Worm (Caenorhabditis elegans) whole organism, mixed stage, embryonic: ENCODE measurements around the gene F09G8.10.

Experiments
- M03D4.4 ChIP-seq: sonication (generic microtip); optimal IDR thresholded peaks from 2 replicates; lab custom pipeline; 2017; ENCODE audit warnings: mild to moderate bottlenecking, missing genetic modification characterization, missing compliant biosample characterization
- bed-3 ChIP-seq: fragments of 200-800 bp; sonication (Bioruptor generic); optimal IDR thresholded peaks from 3 replicates; lab custom pipeline; 2018; ENCODE audit warnings: mild to moderate bottlenecking, missing genetic modification characterization, moderate library complexity, missing compliant biosample characterization
- blmp-1 ChIP-seq: fragments of 150-350 bp; optimal IDR thresholded peaks from 2 replicates; lab custom pipeline; 2014; ENCODE audit warnings: missing biosample characterization, missing genetic modification characterization
- ceh-39 ChIP-seq: fragments of 150-350 bp; optimal IDR thresholded peaks from 2 replicates; lab custom pipeline; 2014; ENCODE audit warnings: missing biosample characterization, missing genetic modification characterization
- ceh-83 ChIP-seq: fragments of 200-800 bp; sonication (Bioruptor generic); optimal IDR thresholded peaks from 2 replicates; lab custom pipeline; 2018; ENCODE audit warnings: mild to moderate bottlenecking, missing genetic modification characterization, missing compliant biosample characterization
- ces-1 ChIP-seq: fragments of 150-350 bp; optimal IDR thresholded peaks from 2 replicates; lab custom pipeline; 2014; ENCODE audit warnings: missing biosample characterization, missing genetic modification reagents, missing genetic modification characterization
- drap-1 ChIP-seq: fragments of 200-800 bp; sonication (Bioruptor generic); optimal IDR thresholded peaks from 3 replicates; lab custom pipeline; 2018; ENCODE audit warnings: mild to moderate bottlenecking, missing genetic modification characterization, missing compliant biosample characterization
- elt-1 ChIP-seq: sonication (generic microtip); optimal IDR thresholded peaks from 2 replicates; lab custom pipeline; 2017; ENCODE audit warnings: missing genetic modification characterization, mild to moderate bottlenecking, missing compliant biosample characterization, antibody characterized with exemption, moderate library complexity, borderline replicate concordance; ENCODE audit not compliant: insufficient read depth
- elt-3 ChIP-seq: fragments of 150-350 bp; optimal IDR thresholded peaks from 2 replicates; lab custom pipeline; 2014; ENCODE audit warnings: missing biosample characterization, missing genetic modification characterization
- flh-1 ChIP-seq: fragments of 200-800 bp; sonication (Bioruptor generic); optimal IDR thresholded peaks from 2 replicates; lab custom pipeline; 2018; ENCODE audit warnings: mild to moderate bottlenecking, missing genetic modification characterization, moderate library complexity, missing compliant biosample characterization
- ham-2 ChIP-seq: fragments of 200-800 bp; sonication (Bioruptor generic); optimal IDR thresholded peaks from 2 replicates; lab custom pipeline; 2018; ENCODE audit warnings: mild to moderate bottlenecking, missing genetic modification characterization, missing compliant biosample characterization
- hlh-1 ChIP-seq: fragments of 150-350 bp; optimal IDR thresholded peaks from 2 replicates; lab custom pipeline; 2014; ENCODE audit warnings: missing biosample characterization, missing genetic modification reagents, missing genetic modification characterization
- lin-13 ChIP-seq: fragments of 150-350 bp; optimal IDR thresholded peaks from 2 replicates; lab custom pipeline; 2014; ENCODE audit warnings: missing biosample characterization, missing genetic modification characterization
- lsy-2 ChIP-seq: fragments of 150-350 bp; optimal IDR thresholded peaks from 2 replicates; lab custom pipeline; 2014; ENCODE audit warnings: missing biosample characterization, missing genetic modification characterization
- mep-1 ChIP-seq: fragments of 150-350 bp; optimal IDR thresholded peaks from 2 replicates; lab custom pipeline; 2017; ENCODE audit warnings: missing biosample characterization, missing genetic modification reagents, missing genetic modification characterization, inconsistent platforms
- mls-2 ChIP-seq: sonication (generic microtip); optimal IDR thresholded peaks from 2 replicates; lab custom pipeline; 2016; ENCODE audit warnings: mild to moderate bottlenecking, missing genetic modification characterization, moderate library complexity, missing compliant biosample characterization
- nhr-2 ChIP-seq: fragments of 150-350 bp; optimal IDR thresholded peaks from 2 replicates; lab custom pipeline; 2014; ENCODE audit warnings: missing biosample characterization, missing genetic modification characterization
- nhr-237 ChIP-seq: fragments of 150-350 bp; optimal IDR thresholded peaks from 2 replicates; lab custom pipeline; 2014; ENCODE audit warnings: missing biosample characterization, missing genetic modification characterization
- nhr-28 ChIP-seq: fragments of 150-350 bp; optimal IDR thresholded peaks from 2 replicates; lab custom pipeline; 2014; ENCODE audit warnings: missing biosample characterization, missing genetic modification characterization
- nhr-76 ChIP-seq: sonication (generic microtip); optimal IDR thresholded peaks from 2 replicates; lab custom pipeline; 2017; ENCODE audit warnings: missing biosample characterization, missing genetic modification characterization
- pha-4 ChIP-seq: fragments of 150-350 bp; optimal IDR thresholded peaks from 2 replicates; lab custom pipeline; 2018; ENCODE audit warnings: missing biosample characterization, missing genetic modification reagents, missing genetic modification characterization
- sem-2 ChIP-seq: fragments of 200-800 bp; sonication (Bioruptor generic); optimal IDR thresholded peaks from 2 replicates; lab custom pipeline; 2018; ENCODE audit warnings: mild to moderate bottlenecking, missing genetic modification characterization, missing compliant biosample characterization
- snpc-4 ChIP-seq: fragments of 150-350 bp; optimal IDR thresholded peaks from 2 replicates; lab custom pipeline; 2014; ENCODE audit warnings: missing biosample characterization, missing genetic modification characterization
- sptf-1 ChIP-seq: sonication (generic microtip); optimal IDR thresholded peaks from 2 replicates; lab custom pipeline; 2017; ENCODE audit warnings: mild to moderate bottlenecking, missing genetic modification characterization, moderate library complexity, missing compliant biosample characterization
- tbx-8 ChIP-seq: fragments of 200-800 bp; sonication (Bioruptor generic); optimal IDR thresholded peaks from 2 replicates; lab custom pipeline; 2018; ENCODE audit warnings: mild to moderate bottlenecking, missing genetic modification characterization, moderate library complexity, missing compliant biosample characterization
- unc-120 ChIP-seq: sonication (generic microtip); optimal IDR thresholded peaks from 2 replicates; lab custom pipeline; 2017; ENCODE audit warnings: missing genetic modification characterization, missing compliant biosample characterization; ENCODE audit not compliant: poor library complexity, severe bottlenecking
- unc-39 ChIP-seq: fragments of 150-350 bp; optimal IDR thresholded peaks from 2 replicates; lab custom pipeline; 2014; ENCODE audit warnings: missing biosample characterization, missing genetic modification characterization
- unc-62 ChIP-seq: fragments of 150-350 bp; optimal IDR thresholded peaks from 2 replicates; lab custom pipeline; 2014; ENCODE audit warnings: missing biosample characterization, missing genetic modification reagents, missing genetic modification characterization
- zip-8 ChIP-seq: fragments of 150-350 bp; optimal IDR thresholded peaks from 2 replicates; lab custom pipeline; 2014; ENCODE audit warnings: missing biosample characterization, missing genetic modification characterization
- ztf-11 ChIP-seq: fragments of 150-350 bp; optimal IDR thresholded peaks from 2 replicates; lab custom pipeline; 2014; ENCODE audit warnings: missing biosample characterization, missing genetic modification characterization

Gene F09G8.10

DNA sequence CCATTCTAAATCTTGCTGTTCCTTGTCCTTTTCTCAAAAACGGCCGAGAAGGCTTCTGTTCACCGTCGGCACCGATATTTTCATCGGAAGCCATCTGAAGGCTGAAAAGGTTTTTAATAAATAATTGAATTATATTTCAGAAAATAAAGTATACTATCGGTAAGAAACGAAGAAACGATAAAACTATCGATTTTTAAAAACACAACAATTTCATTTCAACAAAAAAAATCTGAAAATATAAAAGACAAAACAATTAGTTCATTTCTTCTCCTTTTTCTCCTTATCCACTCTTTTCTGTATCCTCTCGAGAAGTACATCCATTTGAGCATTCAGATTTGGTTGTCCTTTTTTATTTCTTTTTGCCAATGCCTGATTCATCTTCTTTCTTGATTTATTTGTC, 46.5 kb upstream of the F09G8.10 start, which contains the start of gene sas-4:
Gene sas-4, minus strand, starts transcription at position 101 of the 400 bp plus-strand sequence.
- TF ChIP-seq bed-3 (GFP tag; lab: Kevin White, UChicago), result no peak
- no peak for TF ChIP-seq nhr-237 (tag; lab: Kevin White, UChicago)
- TF ChIP-seq mep-1, result no peak
- no peak for TF ChIP-seq nhr-2
- TF ChIP-seq ceh-83 (GFP tag; lab: Kevin White, UChicago), result no peak
- TF ChIP-seq ceh-39 (tag; lab: Kevin White, UChicago), result no peak
- no peak for TF ChIP-seq elt-1 (tag; lab: Kevin White, UChicago)
- no peak for TF ChIP-seq flh-1 (GFP tag; lab: Kevin White, UChicago)
- no peak for TF ChIP-seq ham-2 (GFP tag; lab: Kevin White, UChicago)
- TF ChIP-seq snpc-4 (tag; lab: Kevin White, UChicago), result no peak
- no peak for TF ChIP-seq unc-39 (tag; lab: Kevin White, UChicago)
- no peak for TF ChIP-seq blmp-1
- TF ChIP-seq unc-62 (GFP tag; lab: Kevin White, UChicago), result no peak
- TF ChIP-seq nhr-76 (tag; lab: Kevin White, UChicago), result no peak
- TF ChIP-seq sptf-1 (tag; lab: Kevin White, UChicago), result no peak
- TF ChIP-seq tbx-8 (GFP tag; lab: Kevin White, UChicago), result no peak
- TF ChIP-seq sem-2 (GFP tag; lab: Kevin White, UChicago), result no peak
- no peak for TF ChIP-seq hlh-1 (tag; lab: Kevin White, UChicago)

- no peak for TF ChIP-seq sem-2 (GFP tag; lab: Kevin White, UChicago)
- no peak for TF ChIP-seq bed-3 (GFP tag; lab: Kevin White, UChicago)
- TF ChIP-seq lsy-2 (tag; lab: Kevin White, UChicago), result no peak
- TF ChIP-seq zip-8 (tag; lab: Kevin White, UChicago), result no peak
- TF ChIP-seq sptf-1 (tag; lab: Kevin White, UChicago), result no peak
- TF ChIP-seq drap-1, result no peak
These were observed 40.4 kb upstream of the F09G8.10 start, which contains the start of gene F10E9.2 for ce11 chrIII:8312393-8312792. Gene F10E9.2, plus strand, starts transcription at chrIII:8312693.

DNA sequence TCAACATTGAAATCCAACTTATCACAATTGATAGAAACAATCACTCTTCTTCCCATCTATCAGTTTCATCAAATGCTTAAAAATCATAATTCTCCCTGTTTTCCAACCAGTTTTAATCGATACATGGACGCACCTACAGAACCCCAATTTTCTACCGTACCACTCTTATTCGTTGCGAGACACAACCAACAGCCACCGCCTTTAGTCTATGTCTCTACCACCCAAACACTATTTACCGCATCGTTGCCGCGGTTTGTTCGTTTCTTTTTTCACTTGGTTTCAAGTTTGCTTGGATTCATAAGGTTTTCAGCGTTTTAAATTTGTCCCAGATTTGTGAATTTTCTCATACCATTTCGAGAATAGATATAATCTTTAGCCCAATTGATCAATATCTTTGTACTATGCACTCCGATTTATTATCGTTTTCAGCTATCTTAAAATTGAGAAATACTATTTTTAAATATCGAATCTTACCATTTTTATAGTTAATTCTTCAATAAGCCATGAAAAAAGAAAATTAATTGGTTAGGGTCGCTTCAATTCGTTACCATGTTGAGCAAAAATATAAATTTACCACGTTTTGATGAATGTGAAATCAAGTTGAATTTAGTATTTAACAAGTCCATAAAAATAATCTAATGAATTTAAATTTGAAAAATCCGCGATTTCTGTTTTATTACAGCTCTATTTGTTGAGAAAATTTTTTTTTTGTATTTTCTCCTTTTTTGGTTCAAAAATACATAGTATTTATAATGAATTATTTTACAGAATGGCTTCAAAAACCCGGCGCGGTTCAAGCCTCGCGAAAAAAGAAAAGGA, 38.5 kb upstream of the F09G8.10 start, which contains the start of gene F10E9.3:
Gene F10E9.3, plus strand, starts transcription at position 769 of the 819 bp plus-strand sequence.
- peak; percentile 39 for TF ChIP-seq hlh-1 (tag; lab: Kevin White, UChicago)
- TF ChIP-seq mls-2 (tag; lab: Kevin White, UChicago), result no peak
- peak; percentile 93 for TF ChIP-seq lsy-2 (tag; lab: Kevin White, UChicago)
- TF ChIP-seq unc-120 (tag; lab: Kevin White, UChicago), result no peak
- no peak for TF ChIP-seq elt-1 (tag; lab: Kevin White, UChicago)
- no peak for TF ChIP-seq elt-3 (tag; lab: Kevin White, UChicago)
- TF ChIP-seq ceh-39 (tag; lab: Kevin White, UChicago), result peak; percentile 34
- TF ChIP-seq mep-1, result peak; percentile 49
- TF ChIP-seq zip-8 (tag; lab: Kevin White, UChicago), result no peak
- TF ChIP-seq flh-1 (GFP tag; lab: Kevin White, UChicago), result no peak
- TF ChIP-seq ces-1, result peak; percentile 8
- TF ChIP-seq nhr-28 (tag; lab: Kevin White, UChicago), result no peak

- TF ChIP-seq M03D4.4 (tag; lab: Kevin White, UChicago) (no peak), ham-2 (GFP tag; lab: Kevin White, UChicago) (no peak), lin-13 (no peak), ztf-11 (tag; lab: Kevin White, UChicago) (no peak), elt-3 (tag; lab: Kevin White, UChicago) (no peak), pha-4 (no peak), tbx-8 (GFP tag; lab: Kevin White, UChicago) (no peak), mep-1 (no peak), nhr-237 (tag; lab: Kevin White, UChicago) (no peak), zip-8 (tag; lab: Kevin White, UChicago) (no peak), unc-62 (GFP tag; lab: Kevin White, UChicago) (no peak), lsy-2 (tag; lab: Kevin White, UChicago) (no peak), sem-2 (GFP tag; lab: Kevin White, UChicago) (no peak), bed-3 (GFP tag; lab: Kevin White, UChicago) (no peak), sptf-1 (tag; lab: Kevin White, UChicago) (no peak), elt-1 (tag; lab: Kevin White, UChicago) (no peak), drap-1 (no peak), flh-1 (GFP tag; lab: Kevin White, UChicago) (no peak)
These were observed 36.3 kb upstream of the F09G8.10 start, which contains the start of gene F10E9.4 for ce11 chrIII:8308238-8308637. Gene F10E9.4, plus strand, starts transcription at chrIII:8308538.
